Worm (Caenorhabditis elegans): Measurements from ENCODE around the gene T25D1.3.
A peak's percentile ranks its signal among the peaks of the same experiment; 100 is the strongest.

Gene T25D1.3

ce11 chrX:16525632-16526031 lies 20.2 kb downstream of the T25D1.3 start (continued):
- peak in 1 of 2 experiments; percentile 8 for TF ChIP-seq efl-1 (optimal IDR thresholded peaks at IDR 0.05)
- TF ChIP-seq efl-1 (GFP tag; optimal IDR thresholded peaks at IDR 0.05 in 1 of 2) = no peak
- no peak for TF ChIP-seq lin-13 (GFP tag; optimal IDR thresholded peaks at IDR 0.05)
- TF ChIP-seq tlp-1 (tag; optimal IDR thresholded peaks at IDR 0.05) = no peak
- TF ChIP-seq nhr-47 (tag; optimal IDR thresholded peaks at IDR 0.05) = no peak
- TF ChIP-seq hlh-17 (GFP tag; optimal IDR thresholded peaks at IDR 0.05; ENCODE audit: borderline replicate concordance) = no peak

ce11 chrX:16527815-16528214 lies 22.4 kb downstream of the T25D1.3 start:
- TF ChIP-seq nhr-85 (tag) = peak; percentile 7
- TF ChIP-seq zag-1 (tag; optimal IDR thresholded peaks at IDR 0.05) = no peak
- TF ChIP-seq sox-4 (tag; optimal IDR thresholded peaks at IDR 0.05) = no peak

ce11 chrX:16529937-16530336 lies 24.5 kb downstream of the T25D1.3 start:
- TF ChIP-seq nhr-85 (tag) (no peak), blmp-1 (tag; optimal IDR thresholded peaks at IDR 0.05) (peak; percentile 95)

- TF ChIP-seq isw-1 (GFP tag; IDR thresholded peaks at IDR 0.05) (no peak), dsc-1 (tag; optimal IDR thresholded peaks at IDR 0.05) (peak; percentile 98), elt-3 (tag; optimal IDR thresholded peaks at IDR 0.05) (no peak), fkh-4 (tag; optimal IDR thresholded peaks at IDR 0.05; ENCODE audit: borderline replicate concordance) (peak; percentile 91), ceh-63 (GFP tag; optimal IDR thresholded peaks at IDR 0.05) (no peak), sptf-1 (tag; optimal IDR thresholded peaks at IDR 0.05) (no peak), ets-5 (GFP tag; IDR thresholded peaks at IDR 0.05) (no peak), nhr-84 (tag; optimal IDR thresholded peaks at IDR 0.05) (no peak)
Measured at ce11 chrX:16530455-16530854, 25.0 kb downstream of the T25D1.3 start.

- peak; percentile 81 for TF ChIP-seq dsc-1 (tag; optimal IDR thresholded peaks at IDR 0.05)
- no peak for TF ChIP-seq ets-5 (GFP tag; IDR thresholded peaks at IDR 0.05)
- no peak for TF ChIP-seq unc-62 (GFP tag; optimal IDR thresholded peaks at IDR 0.05)
- peak; percentile 74 for TF ChIP-seq fkh-4 (tag; optimal IDR thresholded peaks at IDR 0.05; ENCODE audit: borderline replicate concordance)
Measured at ce11 chrX:16532513-16532912, 27.1 kb downstream of the T25D1.3 start.

- TF ChIP-seq blmp-1 (tag; optimal IDR thresholded peaks at IDR 0.05) (peak; percentile 87), unc-98 (GFP tag; IDR thresholded peaks at IDR 0.05) (no peak)
Measured at ce11 chrX:16533860-16534259, 28.4 kb downstream of the T25D1.3 start.

ce11 chrX:16534564-16534963 lies 29.1 kb downstream of the T25D1.3 start:
- TF ChIP-seq xbp-1 (tag; optimal IDR thresholded peaks at IDR 0.05) (peak; percentile 2), aha-1 (tag; optimal IDR thresholded peaks at IDR 0.05) (no peak), sup-37 (GFP tag; optimal IDR thresholded peaks at IDR 0.05) (no peak), nhr-19 (GFP tag; conservative IDR thresholded peaks at IDR 0.05) (peak; percentile 69), fkh-4 (tag; optimal IDR thresholded peaks at IDR 0.05; ENCODE audit: borderline replicate concordance) (no peak), vab-15 (tag; optimal IDR thresholded peaks at IDR 0.05) (no peak), aly-2 (tag; optimal IDR thresholded peaks at IDR 0.05) (no peak), egl-27 (tag; optimal IDR thresholded peaks at IDR 0.05) (no peak), fos-1 (tag; optimal IDR thresholded peaks at IDR 0.05) (no peak), hlh-17 (GFP tag; optimal IDR thresholded peaks at IDR 0.05; ENCODE audit: borderline replicate concordance) (no peak), zag-1 (tag; optimal IDR thresholded peaks at IDR 0.05) (no peak), alr-1 (tag; optimal IDR thresholded peaks at IDR 0.05; ENCODE audit: borderline replicate concordance) (no peak), dpl-1 (GFP tag; optimal IDR thresholded peaks at IDR 0.05) (no peak), ztf-11 (tag; optimal IDR thresholded peaks at IDR 0.05) (no peak), ama-1 (optimal IDR thresholded peaks at IDR 0.05) (no peak), skn-1 (tag; optimal IDR thresholded peaks at IDR 0.05) (no peak), tlp-1 (tag; optimal IDR thresholded peaks at IDR 0.05) (no peak), ceh-88 (GFP tag; IDR thresholded peaks at IDR 0.05) (no peak), lin-39 (tag; optimal IDR thresholded peaks at IDR 0.05) (peak; percentile 28), pag-3 (tag; optimal IDR thresholded peaks at IDR 0.05; ENCODE audit: borderline replicate concordance, insufficient read depth) (no peak), unc-86 (tag; optimal IDR thresholded peaks at IDR 0.05) (no peak), F16B12.6 (tag; optimal IDR thresholded peaks at IDR 0.05) (no peak), ceh-63 (GFP tag; optimal IDR thresholded peaks at IDR 0.05) (no peak), nhr-71 (tag; optimal IDR thresholded peaks at IDR 0.05) (peak; percentile 81), pax-3 (tag; optimal IDR thresholded peaks at IDR 0.05) (no peak), hlh-4 (tag; optimal IDR thresholded peaks at IDR 0.05) (no peak)
